Fruit fly (Drosophila melanogaster) whole organism, wandering third instar larva: ENCODE data around the gene kra.
A peak's percentile ranks its signal among the peaks of the same experiment; 100 is the strongest.

Source experiments
- Abd-B ChIP-seq: fragments of >200 bp; optimal IDR thresholded peaks from 2 replicates; lab custom pipeline; 2017; ENCODE audit warnings: missing biosample characterization, missing genetic modification characterization
- CG32264 ChIP-seq: fragments of 200-800 bp; sonication (Bioruptor generic); optimal IDR thresholded peaks from 2 replicates; lab custom pipeline; 2016; ENCODE audit warnings: missing biosample characterization, missing genetic modification characterization
- CrebA ChIP-seq: fragments of 200-800 bp; sonication (Bioruptor generic); optimal IDR thresholded peaks from 2 replicates; lab custom pipeline; 2016; ENCODE audit warnings: missing biosample characterization, mild to moderate bottlenecking, missing genetic modification characterization, borderline replicate concordance
- Dfd ChIP-seq: fragments of >200 bp; optimal IDR thresholded peaks from 2 replicates; lab custom pipeline; 2017; ENCODE audit warnings: missing biosample characterization, missing genetic modification characterization
- Dif ChIP-seq: fragments of 200-275, 200-300 bp; sonication (Bioruptor generic); optimal IDR thresholded peaks from 2 replicates; lab custom pipeline; 2018; ENCODE audit warnings: missing biosample characterization, missing genetic modification characterization; ENCODE audit not compliant: partially characterized antibody
- GATAd ChIP-seq: sonication (Bioruptor generic); optimal IDR thresholded peaks from 2 replicates; lab custom pipeline; 2016; ENCODE audit warnings: missing biosample characterization, missing genetic modification characterization
- HLH106 ChIP-seq: fragments of 200-800 bp; optimal IDR thresholded peaks from 3 replicates; lab custom pipeline; 2019; ENCODE audit warnings: missing biosample characterization, mild to moderate bottlenecking, missing genetic modification characterization, moderate library complexity
- Hnf4 ChIP-seq: fragments of 200-800 bp; sonication (Bioruptor generic); optimal IDR thresholded peaks from 2 replicates; lab custom pipeline; 2016; ENCODE audit warnings: missing biosample characterization, mild to moderate bottlenecking, missing genetic modification characterization
- Hr78 ChIP-seq: fragments of >200 bp; optimal IDR thresholded peaks from 2 replicates; lab custom pipeline; 2017; ENCODE audit warnings: missing biosample characterization, missing genetic modification characterization
- Hr83 ChIP-seq: fragments of 200-300 bp; sonication (Bioruptor generic); optimal IDR thresholded peaks from 2 replicates; lab custom pipeline; 2016; ENCODE audit warnings: missing biosample characterization, mild to moderate bottlenecking, missing genetic modification characterization, moderate library complexity; ENCODE audit not compliant: poor library complexity, severe bottlenecking
- Jra ChIP-seq: sonication (Bioruptor generic); optimal IDR thresholded peaks from 2 replicates; lab custom pipeline; 2016; ENCODE audit warnings: missing biosample characterization, missing genetic modification characterization
- Mio ChIP-seq: sonication (Bioruptor generic); optimal IDR thresholded peaks from 2 replicates; lab custom pipeline; 2016; ENCODE audit warnings: missing biosample characterization, missing genetic modification characterization
- Myc ChIP-seq: fragments of >200 bp; optimal IDR thresholded peaks from 2 replicates; lab custom pipeline; 2017
- N ChIP-seq: fragments of >200 bp; optimal IDR thresholded peaks from 2 replicates; lab custom pipeline; 2018; ENCODE audit warnings: missing biosample characterization, missing external identifiers, missing genetic modification characterization
- Rel ChIP-seq, 2 experiments: fragments of 200-800 bp; sonication (Bioruptor generic) in 1 of 2; optimal IDR thresholded peaks; 2 replicates in 1 of 2; 3 replicates in 1 of 2; lab custom pipeline; 2016 to 2019; ENCODE audit warnings: mild to moderate bottlenecking in 2 of 2, missing biosample characterization in 2 of 2, missing genetic modification characterization in 2 of 2, moderate library complexity in 1 of 2
- Sp1 ChIP-seq: fragments of 200-800 bp; sonication (Bioruptor generic); optimal IDR thresholded peaks from 3 replicates; lab custom pipeline; 2019; ENCODE audit warnings: missing biosample characterization, mild to moderate bottlenecking, missing genetic modification characterization, moderate library complexity
- br ChIP-seq: fragments of 200-800 bp; sonication (Bioruptor generic); optimal IDR thresholded peaks from 2 replicates; lab custom pipeline; 2016; ENCODE audit warnings: missing biosample characterization, missing genetic modification characterization
- brk ChIP-seq: fragments of 200-800 bp; sonication (Bioruptor generic); optimal IDR thresholded peaks from 2 replicates; lab custom pipeline; 2016; ENCODE audit warnings: missing biosample characterization, mild to moderate bottlenecking, missing genetic modification characterization
- dmrt93B ChIP-seq: fragments of 200-800 bp; sonication (Bioruptor generic); optimal IDR thresholded peaks from 2 replicates; lab custom pipeline; 2018; ENCODE audit warnings: missing biosample characterization, mild to moderate bottlenecking, missing genetic modification characterization
- dsf ChIP-seq: sonication (Bioruptor generic); optimal IDR thresholded peaks from 2 replicates; lab custom pipeline; 2016; ENCODE audit warnings: missing biosample characterization, missing genetic modification characterization, borderline replicate concordance
- ey ChIP-seq: fragments of 200-800 bp; sonication (Bioruptor generic); optimal IDR thresholded peaks from 2 replicates; lab custom pipeline; 2016; ENCODE audit warnings: missing biosample characterization, missing genetic modification characterization
- foxo ChIP-seq, 2 experiments: fragments of 200-800 bp; sonication (Bioruptor generic); optimal IDR thresholded peaks; 2 replicates in 1 of 2; 3 replicates in 1 of 2; lab custom pipeline; 2016 to 2017; ENCODE audit warnings: missing biosample characterization in 2 of 2, missing genetic modification characterization in 2 of 2
- fru ChIP-seq: fragments of 200-800 bp; sonication (Bioruptor generic); optimal IDR thresholded peaks from 3 replicates; lab custom pipeline; 2016; ENCODE audit warnings: missing biosample characterization, mild to moderate bottlenecking, missing genetic modification characterization
- h ChIP-seq: fragments of 200-800 bp; sonication (Bioruptor generic); optimal IDR thresholded peaks from 3 replicates; lab custom pipeline; 2016; ENCODE audit warnings: missing biosample characterization, mild to moderate bottlenecking, missing genetic modification characterization
- lola ChIP-seq: fragments of >200 bp; optimal IDR thresholded peaks from 2 replicates; lab custom pipeline; 2017; ENCODE audit warnings: missing biosample characterization, missing genetic modification characterization
- pan ChIP-seq: fragments of >200 bp; optimal IDR thresholded peaks from 2 replicates; lab custom pipeline; 2017
- psq ChIP-seq: fragments of 200-800 bp; sonication (Bioruptor generic); optimal IDR thresholded peaks from 3 replicates; lab custom pipeline; 2017; ENCODE audit warnings: missing biosample characterization, mild to moderate bottlenecking, missing genetic modification characterization, moderate library complexity
- rgr ChIP-seq: fragments of 200-800 bp; sonication (Bioruptor generic); optimal IDR thresholded peaks from 3 replicates; lab custom pipeline; 2016; ENCODE audit warnings: missing biosample characterization, mild to moderate bottlenecking, missing genetic modification characterization
- sage ChIP-seq: fragments of 200-800 bp; sonication (Bioruptor generic); optimal IDR thresholded peaks from 2 replicates; lab custom pipeline; 2016; ENCODE audit warnings: missing biosample characterization, mild to moderate bottlenecking, missing genetic modification characterization
- sv ChIP-seq: fragments of 200-800 bp; sonication (Bioruptor generic); optimal IDR thresholded peaks from 3 replicates; lab custom pipeline; 2016; ENCODE audit warnings: missing biosample characterization, missing genetic modification characterization
- tai ChIP-seq: sonication (Bioruptor generic); optimal IDR thresholded peaks from 2 replicates; lab custom pipeline; 2016; ENCODE audit warnings: missing biosample characterization, missing genetic modification characterization
- woc ChIP-seq: sonication (Bioruptor generic); optimal IDR thresholded peaks from 2 replicates; lab custom pipeline; 2016; ENCODE audit warnings: missing biosample characterization, mild to moderate bottlenecking, missing genetic modification characterization

The kra gene

dm6 chr3R:5636519-5637430 lies 35.8 kb upstream of the kra start, which contains the start of the genes CG31548 and CG12170 (continued):
- no peak for TF ChIP-seq br (GFP tag; lab: Kevin White, UChicago)
- TF ChIP-seq Hr78, result no peak
- TF ChIP-seq Sp1, result no peak

- TF ChIP-seq lola, result no peak
- no peak for TF ChIP-seq br (GFP tag; lab: Kevin White, UChicago)
- no peak for TF ChIP-seq Rel (GFP tag; optimal IDR thresholded peaks at IDR 0.05; lab: Kevin White, UChicago)
- TF ChIP-seq Rel (tag; optimal IDR thresholded peaks at IDR 0.05; lab: Kevin White, UChicago), result no peak
- TF ChIP-seq Jra (GFP tag; lab: Kevin White, UChicago), result no peak
- no peak for TF ChIP-seq Hr83 (GFP tag; lab: Kevin White, UChicago)
- TF ChIP-seq Myc (lab: Kevin White, UChicago), result no peak
- no peak for TF ChIP-seq Abd-B (GFP tag; lab: Kevin White, UChicago)
- TF ChIP-seq CG32264 (GFP tag; lab: Kevin White, UChicago), result no peak
- TF ChIP-seq Sp1, result no peak
- TF ChIP-seq, all 38 proteins: peak for 0
Observed at dm6 chr3R:5635524-5635923, 34.6 kb upstream of the kra start, which contains the start of gene CG31546. TSS of gene CG31546 (minus strand) at chr3R:5635624.

- peak; percentile 46 for TF ChIP-seq Hr83 (GFP tag; lab: Kevin White, UChicago)
- TF ChIP-seq pan (lab: Kevin White, UChicago), result no peak
- no peak for TF ChIP-seq Sp1
- no peak for TF ChIP-seq sv (GFP tag; lab: Kevin White, UChicago)
- TF ChIP-seq rgr, result no peak
- no peak for TF ChIP-seq Dfd (GFP tag; lab: Kevin White, UChicago)
- TF ChIP-seq sage, result no peak
- no peak for TF ChIP-seq brk (GFP tag; lab: Kevin White, UChicago)
- TF ChIP-seq fru (GFP tag; lab: Kevin White, UChicago), result no peak
Observed at dm6 chr3R:5633437-5633836, 32.5 kb upstream of the kra start, which contains the start of gene CG12171. TSS of gene CG12171 (plus strand) at chr3R:5633627.

dm6 chr3R:5632182-5632581 lies 31.2 kb upstream of the kra start, which contains the start of gene CG31549:
TSS of gene CG31549 (plus strand) at chr3R:5632192.
- no peak for TF ChIP-seq Sp1
- TF ChIP-seq Hnf4 (GFP tag; lab: Kevin White, UChicago), result no peak
- no peak for TF ChIP-seq pan (lab: Kevin White, UChicago)
- TF ChIP-seq rgr, result no peak
- TF ChIP-seq h (GFP tag; lab: Kevin White, UChicago), result no peak
- no peak for TF ChIP-seq Hr78
- no peak for TF ChIP-seq sv (GFP tag; lab: Kevin White, UChicago)
- TF ChIP-seq Dif (GFP tag; lab: Kevin White, UChicago), result no peak
- no peak for TF ChIP-seq woc
- TF ChIP-seq dmrt93B (GFP tag; lab: Kevin White, UChicago), result no peak
- TF ChIP-seq CrebA (GFP tag; lab: Kevin White, UChicago), result no peak
- TF ChIP-seq br (GFP tag; lab: Kevin White, UChicago), result no peak

dm6 chr3R:5627552-5627951 lies 26.6 kb upstream of the kra start, which contains the start of gene CG31551:
TSS of gene CG31551 (plus strand) at chr3R:5627852.
- no peak for TF ChIP-seq Hnf4 (GFP tag; lab: Kevin White, UChicago)

dm6 chr3R:5624115-5624878 lies 23.4 kb upstream of the kra start, which contains the start of the genes Dph4, Spec2 and RpL13A:
TSS of gene Dph4 (minus strand) at chr3R:5624125.
TSS of gene Spec2 (minus strand) at chr3R:5624125.
TSS of gene RpL13A (plus strand) at chr3R:5624474.
- TF ChIP-seq HLH106 (tag; lab: Kevin White, UChicago) (peak; percentile 84), fru (GFP tag; lab: Kevin White, UChicago) (peak; percentile 87), Mio (peak; percentile 69), dmrt93B (GFP tag; lab: Kevin White, UChicago) (peak; percentile 94), CrebA (GFP tag; lab: Kevin White, UChicago) (no peak), tai (GFP tag; lab: Kevin White, UChicago) (no peak), lola (no peak), Abd-B (GFP tag; lab: Kevin White, UChicago) (no peak), Hr83 (GFP tag; lab: Kevin White, UChicago) (peak; percentile 96), Rel (GFP tag; optimal IDR thresholded peaks at IDR 0.05; lab: Kevin White, UChicago) (no peak), Rel (tag; optimal IDR thresholded peaks at IDR 0.05; lab: Kevin White, UChicago) (peak; percentile 53), Hr78 (no peak), GATAd (GFP tag; lab: Kevin White, UChicago) (no peak), rgr (peak; percentile 96), br (GFP tag; lab: Kevin White, UChicago) (peak; percentile 88), woc (no peak), ey (peak; percentile 61), sage (no peak), Sp1 (peak; percentile 93), sv (GFP tag; lab: Kevin White, UChicago) (peak; percentile 84), pan (lab: Kevin White, UChicago) (no peak), dsf (GFP tag; lab: Kevin White, UChicago) (peak; percentile 76), CG32264 (GFP tag; lab: Kevin White, UChicago) (peak; percentile 69), N (GFP tag; lab: Kevin White, UChicago) (no peak), psq (peak; percentile 69), Dfd (GFP tag; lab: Kevin White, UChicago) (no peak), foxo (GFP tag; optimal IDR thresholded peaks at IDR 0.05; lab: Kevin White, UChicago) (peak; percentile 42 to 80)
